In genomic region chrIV:14949048-14949447, ce11 we compare ENCODE assay signal across 2 worm cellular contexts.
TF ChIP-seq lines count a peak whose summit lies in the region.

No protein-coding gene starts in this region.

TF ChIP-seq in whole organism, L4 larva, 104 proteins besides CTCF, POLR2A, EP300 and RAD21:
- TF ChIP-seq snpc-1.2 (GFP tag; IDR thresholded peaks at IDR 0.05; lab: Robert Waterston, UW), result peak; percentile 64
- no peak for TF ChIP-seq madf-5 (GFP tag; IDR thresholded peaks at IDR 0.05; lab: Robert Waterston, UW)

TF ChIP-seq in whole organism, young adult, 124 proteins besides CTCF, POLR2A, EP300 and RAD21:
- TF ChIP-seq ets-4 (GFP tag; optimal IDR thresholded peaks at IDR 0.05; lab: Kevin White, UChicago) (no peak), zfh-2 (GFP tag; conservative IDR thresholded peaks at IDR 0.05; lab: Robert Waterston, UW) (no peak), snpc-4 (GFP tag; optimal IDR thresholded peaks at IDR 0.05; lab: Kevin White, UChicago) (no peak), snpc-4 (tag; optimal IDR thresholded peaks at IDR 0.05; lab: Kevin White, UChicago) (peak in 1 of 4 experiments; percentile 44), ztf-22 (GFP tag; optimal IDR thresholded peaks at IDR 0.05; lab: Kevin White, UChicago) (no peak), chd-7 (tag; optimal IDR thresholded peaks at IDR 0.05; lab: Kevin White, UChicago) (no peak), attf-6 (GFP tag; IDR thresholded peaks at IDR 0.05; lab: Robert Waterston, UW) (peak; percentile 83)
